Fruit fly (Drosophila melanogaster) whole organism, adult: Measurements from ENCODE around the gene lute.
A peak's percentile ranks its signal among the peaks of the same experiment; 100 is the strongest.

Experiments
- Hr96 ChIP-seq: fragments of 200-800 bp; sonication (Bioruptor generic); optimal IDR thresholded peaks from 2 replicates; lab custom pipeline; 2016; ENCODE audit warnings: missing biosample characterization, missing genetic modification characterization
- tj ChIP-seq: fragments of 200-800 bp; sonication (Bioruptor generic); optimal IDR thresholded peaks from 3 replicates; lab custom pipeline; 2017; ENCODE audit warnings: missing biosample characterization, mild to moderate bottlenecking, missing genetic modification characterization, moderate library complexity

- no peak for TF ChIP-seq tj (GFP tag; lab: Kevin White, UChicago)
- peak; percentile 32 for TF ChIP-seq Hr96 (GFP tag; lab: Kevin White, UChicago)
These were observed 6.5 kb downstream of the lute start for dm6 chr3R:17386168-17386819.
